Worm (Caenorhabditis elegans) whole organism, L4 larva: ENCODE results near the gene C56C10.9.
A peak's percentile ranks its signal among the peaks of the same experiment; 100 is the strongest.

ENCODE experiments used
- D1046.2 ChIP-seq: fragments of 200-800 bp; sonication (Bioruptor generic); IDR thresholded peaks from 2 replicates; pipeline ENCODE4 v1.3.6; 2022; ENCODE audit warnings: missing genetic modification characterization, missing compliant biosample characterization
- F10B5.3 ChIP-seq: sonication (generic microtip); optimal IDR thresholded peaks from 2 replicates; lab custom pipeline; 2016; ENCODE audit warnings: mild to moderate bottlenecking, missing genetic modification characterization, missing compliant biosample characterization
- F26F4.8 ChIP-seq: fragments of 200-800 bp; sonication (Bioruptor generic); conservative IDR thresholded peaks from 2 replicates; pipeline ENCODE4 v1.3.6; 2022; ENCODE audit warnings: missing genetic modification characterization, missing compliant biosample characterization
- F37D6.2 ChIP-seq: sonication (generic microtip); optimal IDR thresholded peaks from 2 replicates; lab custom pipeline; 2016; ENCODE audit warnings: mild to moderate bottlenecking, missing genetic modification characterization, missing compliant biosample characterization
- F44E2.7 ChIP-seq: fragments of 200-800 bp; sonication (Bioruptor generic); IDR thresholded peaks from 2 replicates; pipeline ENCODE4 v2.1.2; 2022; ENCODE audit warnings: missing genetic modification characterization, missing compliant biosample characterization
- T20F7.1 ChIP-seq: fragments of 200-800 bp; sonication (Bioruptor generic); optimal IDR thresholded peaks from 2 replicates; lab custom pipeline; 2018; ENCODE audit warnings: mild to moderate bottlenecking, missing genetic modification characterization, missing compliant biosample characterization
- Y48G9A.11 ChIP-seq: fragments of 200-800 bp; sonication (Bioruptor generic); IDR thresholded peaks from 2 replicates; pipeline ENCODE4 v1.3.6; 2022; ENCODE audit warnings: missing genetic modification reagents, missing genetic modification characterization, missing compliant biosample characterization
- Y5F2A.4 ChIP-seq: fragments of 200-800 bp; sonication (Bioruptor generic); optimal IDR thresholded peaks from 2 replicates; lab custom pipeline; 2018; ENCODE audit warnings: mild to moderate bottlenecking, missing genetic modification characterization, missing compliant biosample characterization
- Y75B8A.6 ChIP-seq: fragments of 200-800 bp; sonication (Bioruptor generic); IDR thresholded peaks from 2 replicates; pipeline ENCODE4 v1.3.6; 2022; ENCODE audit warnings: missing genetic modification reagents, missing genetic modification characterization, missing compliant biosample characterization
- aha-1 ChIP-seq: fragments of 150-350 bp; peaks from one replicate; lab custom pipeline; 2014; ENCODE audit warnings: missing biosample characterization, missing genetic modification characterization
- ceh-28 ChIP-seq: fragments of 150-350 bp; optimal IDR thresholded peaks from 2 replicates; lab custom pipeline; 2014; ENCODE audit warnings: missing biosample characterization, missing genetic modification reagents, missing genetic modification characterization
- ceh-62 ChIP-seq: sonication (generic microtip); optimal IDR thresholded peaks from 2 replicates; lab custom pipeline; 2017; ENCODE audit warnings: missing biosample characterization, missing genetic modification characterization
- ceh-82 ChIP-seq: sonication (generic microtip); optimal IDR thresholded peaks from 2 replicates; lab custom pipeline; 2017; ENCODE audit warnings: missing biosample characterization, missing genetic modification characterization
- daf-16 ChIP-seq, 3 experiments: sonication (generic microtip); optimal IDR thresholded peaks; 2 replicates each; lab custom pipeline; 2016 to 2017; ENCODE audit warnings: missing genetic modification characterization in 3 of 3, missing genetic modification reagents in 3 of 3, mild to moderate bottlenecking in 2 of 3, missing compliant biosample characterization in 2 of 3, missing biosample characterization in 1 of 3, moderate library complexity in 1 of 3
- daf-19 ChIP-seq: fragments of 200-800 bp; sonication (Bioruptor generic); conservative IDR thresholded peaks from 2 replicates; pipeline ENCODE4 v1.3.6; 2022; ENCODE audit warnings: missing genetic modification characterization, missing compliant biosample characterization
- daf-8 ChIP-seq: fragments of 200-800 bp; sonication (Bioruptor generic); IDR thresholded peaks from 2 replicates; pipeline ENCODE4 v1.3.6; 2022; ENCODE audit warnings: missing genetic modification characterization, missing compliant biosample characterization
- dmd-9 ChIP-seq: fragments of 200-800 bp; sonication (Bioruptor generic); IDR thresholded peaks from 2 replicates; pipeline ENCODE4 v1.3.6; 2022; ENCODE audit warnings: missing genetic modification reagents, missing genetic modification characterization, missing compliant biosample characterization
- dve-1 ChIP-seq: sonication (generic microtip); optimal IDR thresholded peaks from 2 replicates; lab custom pipeline; 2017; ENCODE audit warnings: antibody characterized with exemption, mild to moderate bottlenecking, missing genetic modification characterization, missing compliant biosample characterization; ENCODE audit not compliant: insufficient read depth
- egl-27 ChIP-seq: sonication (generic microtip); optimal IDR thresholded peaks from 3 replicates; lab custom pipeline; 2017; ENCODE audit warnings: missing biosample characterization, missing genetic modification reagents, missing genetic modification characterization
- fos-1 ChIP-seq: fragments of 150-350 bp; optimal IDR thresholded peaks from 2 replicates; lab custom pipeline; 2014; ENCODE audit warnings: missing biosample characterization, missing genetic modification characterization
- hif-1 ChIP-seq, 2 experiments: sonication (generic microtip); optimal IDR thresholded peaks; 2 replicates each; lab custom pipeline; 2016 to 2017; ENCODE audit warnings: missing compliant biosample characterization in 2 of 2, missing genetic modification characterization in 2 of 2, missing genetic modification reagents in 2 of 2, missing genotype in 2 of 2, mild to moderate bottlenecking in 1 of 2
- hmg-1.1 ChIP-seq: fragments of 200-800 bp; sonication (Bioruptor generic); IDR thresholded peaks from 2 replicates; pipeline ENCODE4 v1.3.6; 2022; ENCODE audit warnings: missing genetic modification reagents, missing genetic modification characterization, missing compliant biosample characterization
- jun-1 ChIP-seq: fragments of 150-350 bp; optimal IDR thresholded peaks from 2 replicates; lab custom pipeline; 2014; ENCODE audit warnings: missing biosample characterization, missing genetic modification reagents, missing genetic modification characterization
- lin-1 ChIP-seq: fragments of 200-800 bp; sonication (Bioruptor generic); IDR thresholded peaks from 2 replicates; pipeline ENCODE4 v1.3.6; 2022; ENCODE audit warnings: missing genetic modification reagents, missing genetic modification characterization, missing compliant biosample characterization
- lin-38 ChIP-seq: fragments of 200-800 bp; sonication (Bioruptor generic); IDR thresholded peaks from 2 replicates; pipeline ENCODE4 v1.3.6; 2022; ENCODE audit warnings: missing genetic modification reagents, missing genetic modification characterization, missing compliant biosample characterization
- lir-3 ChIP-seq: sonication (generic microtip); optimal IDR thresholded peaks from 2 replicates; lab custom pipeline; 2016; ENCODE audit warnings: mild to moderate bottlenecking, missing genetic modification characterization, missing compliant biosample characterization
- lsy-2 ChIP-seq, 2 experiments: fragments of 150-350 bp in 1 of 2; sonication (generic microtip) in 1 of 2; optimal IDR thresholded peaks; 2 replicates each; lab custom pipeline; 2014 to 2017; ENCODE audit warnings: missing biosample characterization in 2 of 2, missing genetic modification characterization in 2 of 2
- madf-5 ChIP-seq, 2 experiments: fragments of 200-800 bp; sonication (Bioruptor generic); IDR thresholded peaks; 2 replicates each; pipeline ENCODE4 v1.3.6; 2022; ENCODE audit warnings: missing compliant biosample characterization in 2 of 2, missing genetic modification characterization in 2 of 2
- mxl-3 ChIP-seq: fragments of 200-800 bp; sonication (Bioruptor generic); optimal IDR thresholded peaks from 2 replicates; lab custom pipeline; 2018; ENCODE audit warnings: mild to moderate bottlenecking, missing genetic modification characterization, missing compliant biosample characterization
- nhr-102 ChIP-seq: sonication (generic microtip); optimal IDR thresholded peaks from 2 replicates; lab custom pipeline; 2016; ENCODE audit warnings: mild to moderate bottlenecking, missing genetic modification characterization, moderate library complexity, missing compliant biosample characterization
- nhr-11 ChIP-seq: fragments of 150-350 bp; optimal IDR thresholded peaks from 2 replicates; lab custom pipeline; 2014; ENCODE audit warnings: missing biosample characterization, missing genetic modification characterization
- nhr-28 ChIP-seq: fragments of 150-350 bp; optimal IDR thresholded peaks from 2 replicates; lab custom pipeline; 2014; ENCODE audit warnings: missing biosample characterization, missing genetic modification characterization
- nhr-42 ChIP-seq: fragments of 200-800 bp; sonication (Bioruptor generic); IDR thresholded peaks from 2 replicates; pipeline ENCODE4 v1.3.6; 2022; ENCODE audit warnings: missing genetic modification characterization, missing compliant biosample characterization
- nhr-48 ChIP-seq: sonication (generic microtip); optimal IDR thresholded peaks from 2 replicates; lab custom pipeline; 2016; ENCODE audit warnings: mild to moderate bottlenecking, missing genetic modification characterization, missing compliant biosample characterization
- nhr-6 ChIP-seq: fragments of 150-350 bp; optimal IDR thresholded peaks from 2 replicates; lab custom pipeline; 2014; ENCODE audit warnings: missing biosample characterization, missing genetic modification characterization
- nhr-76 ChIP-seq: fragments of 150-350 bp; optimal IDR thresholded peaks from 2 replicates; lab custom pipeline; 2014; ENCODE audit warnings: missing biosample characterization, missing genetic modification characterization
- nhr-77 ChIP-seq: fragments of 150-350 bp; optimal IDR thresholded peaks from 2 replicates; lab custom pipeline; 2014; ENCODE audit warnings: missing biosample characterization, missing genetic modification characterization
- pha-4 ChIP-seq, 2 experiments: fragments of 150-350 bp in 1 of 2; fragments of 200-800 bp in 1 of 2; sonication (Bioruptor generic) in 1 of 2; IDR thresholded peaks in 1 of 2; optimal IDR thresholded peaks in 1 of 2; 2 replicates each; pipeline versions ENCODE4 v1.3.6 to Lab custom; 2014 to 2022; ENCODE audit warnings: missing genetic modification characterization in 2 of 2, missing genetic modification reagents in 2 of 2, missing biosample characterization in 1 of 2, missing compliant biosample characterization in 1 of 2
- php-3 ChIP-seq: fragments of 200-800 bp; sonication (Bioruptor generic); IDR thresholded peaks from 2 replicates; pipeline ENCODE4 v1.3.6; 2022; ENCODE audit warnings: missing genetic modification reagents, missing genetic modification characterization, missing compliant biosample characterization
- rbr-2 ChIP-seq: sonication (generic microtip); optimal IDR thresholded peaks from 2 replicates; lab custom pipeline; 2016; ENCODE audit warnings: missing genotype, missing genetic modification characterization, missing compliant biosample characterization
- saeg-2 ChIP-seq: fragments of 200-800 bp; sonication (Bioruptor generic); IDR thresholded peaks from 2 replicates; pipeline ENCODE4 v1.3.6; 2022; ENCODE audit warnings: missing genetic modification reagents, missing genetic modification characterization, missing compliant biosample characterization
- snpc-1.2 ChIP-seq: fragments of 200-800 bp; sonication (Bioruptor generic); IDR thresholded peaks from 2 replicates; pipeline ENCODE4 v1.3.6; 2022; ENCODE audit warnings: missing genetic modification reagents, missing genetic modification characterization, missing compliant biosample characterization
- snpc-4 ChIP-seq: fragments of 150-350 bp; optimal IDR thresholded peaks from 2 replicates; lab custom pipeline; 2014; ENCODE audit warnings: missing biosample characterization, missing genetic modification characterization
- spr-3 ChIP-seq: fragments of 200-800 bp; sonication (Bioruptor generic); optimal IDR thresholded peaks from 2 replicates; lab custom pipeline; 2018; ENCODE audit warnings: mild to moderate bottlenecking, missing genetic modification characterization, missing compliant biosample characterization
- tra-1 ChIP-seq: fragments of 200-800 bp; sonication (Bioruptor generic); IDR thresholded peaks from 2 replicates; pipeline ENCODE4 v1.3.6; 2022; ENCODE audit warnings: missing genetic modification reagents, missing genetic modification characterization, missing compliant biosample characterization
- unc-39 ChIP-seq: sonication (generic microtip); optimal IDR thresholded peaks from 2 replicates; lab custom pipeline; 2017; ENCODE audit warnings: missing biosample characterization, missing genetic modification characterization
- unc-62 ChIP-seq, 3 experiments: fragments of 150-350 bp in 1 of 3; sonication (generic microtip); optimal IDR thresholded peaks in 2 of 3; peaks in 1 of 3; 1 replicate in 1 of 3; 2 replicates in 2 of 3; lab custom pipeline; 2014 to 2017; ENCODE audit warnings: missing biosample characterization in 3 of 3, missing genetic modification characterization in 3 of 3, missing genetic modification reagents in 3 of 3, missing genotype in 1 of 3
- zfp-2 ChIP-seq: sonication (generic microtip); optimal IDR thresholded peaks from 2 replicates; lab custom pipeline; 2016; ENCODE audit warnings: mild to moderate bottlenecking, missing genetic modification characterization, missing compliant biosample characterization
- zfp-3 ChIP-seq: fragments of 200-800 bp; sonication (Bioruptor generic); conservative IDR thresholded peaks from 2 replicates; pipeline ENCODE4 v1.3.6; 2022; ENCODE audit warnings: missing genetic modification reagents, missing genetic modification characterization, missing compliant biosample characterization

C56C10.9 gene

DNA sequence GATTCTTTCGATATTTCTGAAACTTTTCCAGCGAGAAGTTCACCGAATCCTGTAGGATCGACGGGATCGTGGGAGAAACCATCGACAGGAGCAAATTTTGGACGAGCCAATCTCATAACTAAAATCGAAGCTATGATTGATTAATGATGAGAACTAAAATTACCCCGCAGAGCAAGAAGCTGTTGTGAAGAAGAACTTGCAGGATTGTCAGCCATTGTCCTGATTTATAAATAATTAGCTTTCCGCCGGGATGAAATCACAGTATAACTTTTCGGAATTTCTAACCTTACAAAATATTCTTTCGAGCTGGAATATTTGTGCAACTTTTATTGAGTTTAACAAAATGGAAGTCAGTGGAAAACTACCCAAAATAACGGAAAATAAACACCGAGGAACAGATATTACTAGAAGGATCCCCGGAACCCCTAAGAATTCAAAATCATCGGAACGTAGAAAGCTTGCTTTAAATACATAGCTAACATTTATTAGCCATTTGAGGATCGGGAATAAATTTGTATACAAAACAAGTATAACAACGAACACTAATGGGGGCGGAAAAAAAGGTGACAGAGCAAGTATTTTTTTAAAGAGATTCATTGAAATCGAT, 4.8 kb downstream of the C56C10.9 start, which contains the start of gene C56C10.7 (continued):
- TF ChIP-seq F10B5.3 (tag; lab: Kevin White, UChicago) (peak; percentile 31), nhr-77 (tag; lab: Kevin White, UChicago) (no peak), snpc-1.2 (GFP tag; lab: Robert Waterston, UW) (peak; percentile 54), snpc-4 (tag; lab: Kevin White, UChicago) (no peak), dve-1 (tag; lab: Kevin White, UChicago) (peak; percentile 33), egl-27 (no peak), lir-3 (tag; lab: Kevin White, UChicago) (no peak), lsy-2 (tag; optimal IDR thresholded peaks at IDR 0.05; lab: Kevin White, UChicago) (peak in 1 of 2 experiments; percentile 64), tra-1 (0 out of 2 replicates have a peak, but pooled peaks have one; percentile 16), jun-1 (tag; lab: Kevin White, UChicago) (no peak), daf-19 (GFP tag; lab: Robert Waterston, UW) (no peak), aha-1 (no peak), nhr-6 (tag; lab: Kevin White, UChicago) (no peak), unc-62 (GFP tag; optimal IDR thresholded peaks at IDR 0.05 in 1 of 2; lab: Kevin White, UChicago) (no peak), unc-62 (tag; optimal IDR thresholded peaks at IDR 0.05; lab: Kevin White, UChicago) (no peak), Y75B8A.6 (GFP tag; lab: Robert Waterston, UW) (0 out of 2 replicates have a peak, but pooled peaks have one; percentile 48), nhr-102 (peak; percentile 58), T20F7.1 (GFP tag; lab: Kevin White, UChicago) (peak; percentile 73), D1046.2 (GFP tag; lab: Robert Waterston, UW) (no peak), lin-1 (GFP tag; lab: Robert Waterston, UW) (no peak), F37D6.2 (no peak), mxl-3 (GFP tag; lab: Kevin White, UChicago) (no peak), ceh-28 (tag; lab: Kevin White, UChicago) (no peak), fos-1 (tag; lab: Kevin White, UChicago) (no peak), spr-3 (no peak), nhr-28 (tag; lab: Kevin White, UChicago) (no peak), nhr-76 (tag; lab: Kevin White, UChicago) (no peak), hmg-1.1 (no peak), rbr-2 (tag; lab: Kevin White, UChicago) (no peak), madf-5 (GFP tag; IDR thresholded peaks at IDR 0.05; lab: Robert Waterston, UW) (0 out of 4 replicates have a peak, but pooled peaks of 1 of the 2 experiments have one; percentile 39), php-3 (GFP tag; lab: Robert Waterston, UW) (no peak), nhr-42 (GFP tag; lab: Robert Waterston, UW) (no peak), zfp-2 (tag; lab: Kevin White, UChicago) (no peak), unc-39 (no peak), lin-38 (GFP tag; lab: Robert Waterston, UW) (peak; percentile 74), F44E2.7 (GFP tag; lab: Robert Waterston, UW) (0 out of 2 replicates have a peak, but pooled peaks have one; percentile 72), saeg-2 (no peak), nhr-48 (peak; percentile 12), Y5F2A.4 (peak; percentile 3), Y48G9A.11 (GFP tag; lab: Robert Waterston, UW) (no peak), dmd-9 (GFP tag; lab: Robert Waterston, UW) (no peak), zfp-3 (GFP tag; lab: Robert Waterston, UW) (no peak), ceh-82 (tag; lab: Kevin White, UChicago) (no peak), hif-1 (tag; optimal IDR thresholded peaks at IDR 0.05; lab: Kevin White, UChicago) (no peak), nhr-11 (tag; lab: Kevin White, UChicago) (no peak), pha-4 (GFP tag; IDR thresholded peaks at IDR 0.05; lab: Robert Waterston, UW) (no peak; the same call in 1 of the 2 replicates), pha-4 (tag; optimal IDR thresholded peaks at IDR 0.05; lab: Kevin White, UChicago) (no peak), daf-16 (GFP tag; optimal IDR thresholded peaks at IDR 0.05; lab: Kevin White, UChicago) (no peak), daf-16 (tag; optimal IDR thresholded peaks at IDR 0.05; lab: Kevin White, UChicago) (peak; percentile 14), ceh-62 (tag; lab: Kevin White, UChicago) (no peak), F26F4.8 (GFP tag; lab: Robert Waterston, UW) (no peak), daf-8 (GFP tag; lab: Robert Waterston, UW) (no peak)
